Fruit fly (Drosophila melanogaster): ENCODE measurements around the gene CG31528.

Gene CG31528

DNA sequence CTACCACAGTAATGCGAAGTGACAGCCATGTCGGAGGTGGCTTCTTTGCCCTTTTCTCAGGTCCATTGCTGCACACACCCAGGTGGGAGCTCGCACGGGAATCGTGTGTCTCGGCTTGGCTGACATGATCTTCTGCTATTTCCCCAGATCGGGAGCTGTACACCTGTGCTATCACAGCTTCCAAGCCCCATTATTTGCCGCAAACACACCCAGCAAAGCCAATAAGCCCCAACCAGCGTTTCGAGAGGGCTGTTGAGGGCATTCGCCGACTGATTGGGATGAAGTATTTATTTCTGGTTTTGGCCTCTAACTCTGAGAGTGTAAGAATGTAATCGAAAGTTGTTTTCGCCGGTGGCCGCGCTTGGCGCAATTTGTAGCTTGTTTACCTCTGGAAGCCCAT lies 41.4 kb downstream of the CG31528 start:
- TF ChIP-seq CG8159 (tag; optimal IDR thresholded peaks at IDR 0.05) (no peak), EcR (GFP tag; optimal IDR thresholded peaks at IDR 0.05) (no peak), CG8301 (tag; optimal IDR thresholded peaks at IDR 0.05) (no peak), D1 (tag; optimal IDR thresholded peaks at IDR 0.05) (no peak), CG32121 (GFP tag; IDR thresholded peaks at IDR 0.05) (no peak), Pif1B (GFP tag; optimal IDR thresholded peaks at IDR 0.05) (no peak), CG14655 (GFP tag; optimal IDR thresholded peaks at IDR 0.05) (no peak)

DNA sequence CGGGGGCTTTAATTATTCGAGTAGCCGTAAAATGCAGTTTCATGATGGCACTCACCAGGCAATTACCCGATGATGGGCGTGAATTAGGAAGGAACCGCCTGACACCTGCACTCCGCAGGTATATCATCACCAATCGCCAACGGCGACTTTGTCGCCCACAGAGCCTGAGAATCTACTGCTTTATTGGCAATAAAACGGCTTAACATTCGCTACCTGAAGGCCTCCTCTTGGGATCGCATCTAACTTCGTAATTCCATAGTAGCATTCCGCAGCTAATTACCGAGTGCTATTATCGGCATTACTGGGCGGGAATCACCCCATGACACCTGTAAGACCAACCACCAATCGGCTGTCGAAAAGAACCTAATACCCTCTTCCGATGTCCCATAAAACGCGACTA lies 42.0 kb downstream of the CG31528 start:
- TF ChIP-seq CG8159 (tag; optimal IDR thresholded peaks at IDR 0.05) (no peak), gl (tag; optimal IDR thresholded peaks at IDR 0.05) (no peak), CG8301 (tag; optimal IDR thresholded peaks at IDR 0.05) (no peak)

DNA sequence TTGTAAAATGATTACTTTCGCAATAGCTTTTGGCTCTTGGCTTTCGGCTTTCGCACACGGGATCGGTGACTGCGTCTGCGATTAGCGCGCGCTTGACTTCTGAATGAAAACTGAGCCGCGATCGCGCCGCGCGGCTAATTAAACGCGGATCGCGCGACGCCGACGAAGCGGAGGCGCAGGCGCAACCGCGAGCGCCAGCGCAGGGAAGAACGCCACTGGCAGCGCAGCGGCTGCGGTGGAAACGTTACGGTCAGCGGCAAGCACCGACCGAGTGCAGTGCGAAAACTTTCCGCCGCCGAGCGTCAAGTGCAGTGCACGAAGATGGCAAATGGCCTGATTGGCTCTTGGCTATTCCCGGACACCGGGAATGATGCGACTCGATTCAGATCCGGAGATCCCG lies 46.5 kb downstream of the CG31528 start, which contains the start of gene CG31522:
TSS of gene CG31522 (minus strand) at position 101 of the 400 bp plus-strand sequence.
- TF ChIP-seq CG12605 (GFP tag; IDR thresholded peaks at IDR 0.05), result no peak
- peak; percentile 79 for TF ChIP-seq CG13204 (GFP tag; optimal IDR thresholded peaks at IDR 0.05)

DNA sequence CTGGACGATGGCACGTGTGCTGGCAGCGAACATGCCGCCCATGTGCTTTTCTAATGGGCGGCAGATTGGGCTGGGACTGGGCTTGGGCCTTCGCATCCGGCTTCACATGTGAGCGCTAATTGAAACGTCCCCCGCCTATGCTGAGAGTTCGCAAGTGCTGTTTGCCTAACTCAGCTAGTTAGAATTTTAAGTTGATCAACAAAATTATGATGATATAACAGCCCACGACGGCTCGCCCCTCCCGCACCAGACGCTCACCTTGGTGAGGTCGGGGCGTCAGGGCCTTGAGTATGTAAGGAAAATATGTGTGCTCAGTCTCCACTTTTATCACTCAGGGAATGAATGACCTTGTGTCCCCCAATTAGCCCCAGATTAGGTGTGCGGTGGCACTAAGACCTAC lies 50.7 kb downstream of the CG31528 start:
- TF ChIP-seq fd96Ca (GFP tag; IDR thresholded peaks at IDR 0.05) (no peak), gl (tag; optimal IDR thresholded peaks at IDR 0.05) (no peak), CG8301 (tag; optimal IDR thresholded peaks at IDR 0.05) (no peak), D1 (tag; optimal IDR thresholded peaks at IDR 0.05) (no peak), CG14655 (GFP tag; optimal IDR thresholded peaks at IDR 0.05) (no peak), CG17806 (tag; optimal IDR thresholded peaks at IDR 0.05) (no peak), CG34367 (tag; optimal IDR thresholded peaks at IDR 0.05) (no peak), CG13204 (GFP tag; optimal IDR thresholded peaks at IDR 0.05) (no peak), CG9948 (tag; optimal IDR thresholded peaks at IDR 0.05) (no peak), CG15710 (tag; optimal IDR thresholded peaks at IDR 0.05) (no peak), CG32121 (GFP tag; IDR thresholded peaks at IDR 0.05) (no peak), CG10348 (GFP tag; IDR thresholded peaks at IDR 0.05) (no peak), Ets98B (GFP tag; IDR thresholded peaks at IDR 0.05) (no peak), CG8159 (tag; optimal IDR thresholded peaks at IDR 0.05) (no peak), Pif1A (GFP tag; optimal IDR thresholded peaks at IDR 0.05) (no peak)

All from whole organism, pupa.